Fruit fly (Drosophila melanogaster) whole organism: ENCODE data around the gene Kah.
A peak's percentile ranks its signal among the peaks of the same experiment; 100 is the strongest.

Experiments
- pan ChIP-seq: fragments of >200 bp; optimal IDR thresholded peaks from 2 replicates; lab custom pipeline; 2017
- psq ChIP-seq: fragments of >200 bp; optimal IDR thresholded peaks from 2 replicates; lab custom pipeline; 2017
- usp ChIP-seq: fragments of >200 bp; optimal IDR thresholded peaks from 2 replicates; lab custom pipeline; 2017; ENCODE audit warnings: missing biosample characterization, missing genetic modification characterization, mixed read lengths

dm6 chr3L:545512-546161, 43.4 kb downstream of the Kah start:
- TF ChIP-seq usp (GFP tag; lab: Kevin White, UChicago): no peak
- TF ChIP-seq psq (lab: Kevin White, UChicago): no peak
- peak; percentile 83 for TF ChIP-seq pan (lab: Kevin White, UChicago)
